Fruit fly (Drosophila melanogaster) whole organism, embryonic: Measurements from ENCODE around the gene CG13482.
A peak's percentile ranks its signal among the peaks of the same experiment; 100 is the strongest.

Experiments
- Atf6 ChIP-seq: fragments of 200-800 bp; sonication (Bioruptor generic); IDR thresholded peaks from 2 replicates; pipeline ENCODE4 v1.3.6; 2022; ENCODE audit warnings: missing biosample characterization, missing genetic modification characterization
- Bgb ChIP-seq: fragments of 200-800 bp; sonication (Bioruptor generic); IDR thresholded peaks from 2 replicates; pipeline ENCODE4 v1.3.6; 2022; ENCODE audit warnings: missing biosample characterization, missing genetic modification characterization; ENCODE audit not compliant: partially characterized antibody
- CG10274 ChIP-seq: fragments of 200-800 bp; sonication (Bioruptor generic); optimal IDR thresholded peaks from 3 replicates; lab custom pipeline; 2017; ENCODE audit warnings: missing biosample characterization, mild to moderate bottlenecking, missing genetic modification characterization
- CG11247 ChIP-seq: fragments of 200-800 bp; sonication (Bioruptor generic); IDR thresholded peaks from 2 replicates; pipeline ENCODE4 v1.3.6; 2022; ENCODE audit warnings: missing biosample characterization, missing genetic modification characterization
- CG12744 ChIP-seq: fragments of 200-800 bp; sonication (Bioruptor generic); optimal IDR thresholded peaks from 2 replicates; lab custom pipeline; 2016; ENCODE audit warnings: missing biosample characterization, missing genetic modification characterization
- CG13287 ChIP-seq: fragments of 200-800 bp; sonication (Bioruptor generic); IDR thresholded peaks from 2 replicates; pipeline ENCODE4 v1.3.6; 2022; ENCODE audit warnings: missing biosample characterization, missing genetic modification characterization; ENCODE audit not compliant: partially characterized antibody
- CG14441 ChIP-seq: fragments of 200-800 bp; sonication (Bioruptor generic); IDR thresholded peaks from 2 replicates; pipeline ENCODE4 v1.3.6; 2022; ENCODE audit warnings: missing biosample characterization, missing genetic modification characterization
- CG15514 ChIP-seq: fragments of 200-800 bp; sonication (Bioruptor generic); optimal IDR thresholded peaks from 3 replicates; lab custom pipeline; 2017; ENCODE audit warnings: missing biosample characterization, missing genetic modification characterization, mild to moderate bottlenecking, moderate library complexity, missing genetic modification reagents
- CG17328 ChIP-seq: fragments of 200-800 bp; sonication (Bioruptor generic); IDR thresholded peaks from 2 replicates; pipeline ENCODE4 v1.3.6; 2022; ENCODE audit warnings: missing biosample characterization, missing genetic modification characterization
- CG17361 ChIP-seq: fragments of 200-800 bp; sonication (Bioruptor generic); IDR thresholded peaks from 3 replicates; pipeline ENCODE4 v1.3.6; 2022; ENCODE audit warnings: missing biosample characterization, missing genetic modification characterization
- CG18262 ChIP-seq: fragments of 200-800 bp; optimal IDR thresholded peaks from 3 replicates; lab custom pipeline; 2019; ENCODE audit warnings: missing biosample characterization, mild to moderate bottlenecking, missing genetic modification characterization, moderate library complexity
- CG18619 ChIP-seq: fragments of 200-800 bp; sonication (Bioruptor generic); optimal IDR thresholded peaks from 3 replicates; lab custom pipeline; 2017; ENCODE audit warnings: missing biosample characterization, mild to moderate bottlenecking, missing genetic modification characterization
- CG30403 ChIP-seq: fragments of 200-800 bp; sonication (Bioruptor generic); optimal IDR thresholded peaks from 3 replicates; lab custom pipeline; 2016; ENCODE audit warnings: missing biosample characterization, missing genetic modification characterization
- CG30431 ChIP-seq: fragments of 200-800 bp; sonication (Bioruptor generic); optimal IDR thresholded peaks from 2 replicates; lab custom pipeline; 2017; ENCODE audit warnings: missing biosample characterization, missing genetic modification characterization
- CG3163 ChIP-seq: fragments of 200-800 bp; sonication (Bioruptor generic); optimal IDR thresholded peaks from 3 replicates; lab custom pipeline; 2016; ENCODE audit warnings: missing biosample characterization, missing genetic modification characterization
- CG3726 ChIP-seq: fragments of 200-800 bp; sonication (Bioruptor generic); IDR thresholded peaks from 3 replicates; pipeline ENCODE4, ENCODE4 v1.3.6; 2022; ENCODE audit warnings: missing biosample characterization, missing genetic modification characterization
- CG4282 ChIP-seq: fragments of 200-800 bp; sonication (Bioruptor generic); optimal IDR thresholded peaks from 2 replicates; lab custom pipeline; 2016; ENCODE audit warnings: missing biosample characterization, missing genetic modification characterization
- CG6689 ChIP-seq: fragments of 200-800 bp; sonication (Bioruptor generic); IDR thresholded peaks from 2 replicates; pipeline ENCODE4 v1.3.6; 2022; ENCODE audit warnings: missing biosample characterization, missing genetic modification characterization
- CG6813 ChIP-seq: fragments of 200-800 bp; sonication (Bioruptor generic); optimal IDR thresholded peaks from 2 replicates; lab custom pipeline; 2017; ENCODE audit warnings: missing biosample characterization, missing genetic modification characterization, mild to moderate bottlenecking, moderate library complexity, missing genetic modification reagents
- CG7357 ChIP-seq: fragments of 200-800 bp; sonication (Bioruptor generic); IDR thresholded peaks from 3 replicates; pipeline ENCODE4 v1.3.6; 2022; ENCODE audit warnings: missing biosample characterization, missing genetic modification characterization
- CTCF ChIP-seq: fragments of 200-800 bp; sonication (Bioruptor generic); optimal IDR thresholded peaks from 2 replicates; lab custom pipeline; 2017; ENCODE audit warnings: missing biosample characterization, mild to moderate bottlenecking, missing genetic modification characterization, moderate library complexity
- CoRest ChIP-seq: fragments of 200-800 bp; sonication (Bioruptor generic); optimal IDR thresholded peaks from 3 replicates; lab custom pipeline; 2018; ENCODE audit warnings: missing biosample characterization, mild to moderate bottlenecking, missing genetic modification characterization, moderate library complexity
- D19A ChIP-seq: fragments of 200-800 bp; optimal IDR thresholded peaks from 3 replicates; lab custom pipeline; 2019; ENCODE audit warnings: missing biosample characterization, mild to moderate bottlenecking, missing genetic modification characterization, moderate library complexity
- Dip3 ChIP-seq: fragments of 200-800 bp; sonication (Bioruptor generic); optimal IDR thresholded peaks from 3 replicates; lab custom pipeline; 2016; ENCODE audit warnings: missing biosample characterization, missing genetic modification characterization
- Drgx ChIP-seq: fragments of 200-800 bp; sonication (Bioruptor generic); IDR thresholded peaks from 2 replicates; pipeline ENCODE4 v1.3.6; 2022; ENCODE audit warnings: missing biosample characterization, missing genetic modification characterization
- Ets65A ChIP-seq: fragments of 200-800 bp; sonication (Bioruptor generic); peaks from one replicate; lab custom pipeline; 2016; ENCODE audit warnings: missing biosample characterization, missing genetic modification characterization
- Fer2 ChIP-seq: fragments of 200-800 bp; sonication (Bioruptor generic); optimal IDR thresholded peaks from 2 replicates; lab custom pipeline; 2018; ENCODE audit warnings: missing biosample characterization, mild to moderate bottlenecking, missing genetic modification characterization, moderate library complexity
- Fer3 ChIP-seq: fragments of 200-800 bp; sonication (Bioruptor generic); optimal IDR thresholded peaks from 2 replicates; lab custom pipeline; 2018; ENCODE audit warnings: missing biosample characterization, mild to moderate bottlenecking, missing genetic modification characterization, moderate library complexity
- GATAe ChIP-seq: fragments of 200-800 bp; sonication (Bioruptor generic); conservative IDR thresholded peaks from 2 replicates; pipeline ENCODE4 v1.3.6; 2022; ENCODE audit warnings: missing biosample characterization, missing genetic modification characterization
- Hey ChIP-seq: fragments of 200-800 bp; sonication (Bioruptor generic); optimal IDR thresholded peaks from 3 replicates; lab custom pipeline; 2018; ENCODE audit warnings: missing biosample characterization, mild to moderate bottlenecking, missing genetic modification characterization
- Jarid2 ChIP-seq: fragments of 200-800 bp; sonication (Bioruptor generic); optimal IDR thresholded peaks from 3 replicates; lab custom pipeline; 2017; ENCODE audit warnings: mild to moderate bottlenecking, missing biosample characterization, missing genetic modification reagents, missing genetic modification characterization
- Kr ChIP-seq: fragments of 200-800 bp; sonication (Bioruptor generic); optimal IDR thresholded peaks from 2 replicates; lab custom pipeline; 2017; ENCODE audit warnings: missing biosample characterization, mild to moderate bottlenecking, missing genetic modification characterization
- MESR4 ChIP-seq: fragments of 200-800 bp; sonication (Bioruptor generic); optimal IDR thresholded peaks from 2 replicates; lab custom pipeline; 2018; ENCODE audit warnings: missing biosample characterization, mild to moderate bottlenecking, missing genetic modification characterization, moderate library complexity
- Pdp1 ChIP-seq, 2 experiments: fragments of 200-800 bp; sonication (Bioruptor generic); optimal IDR thresholded peaks; 3 replicates each; lab custom pipeline; 2016; ENCODE audit warnings: missing biosample characterization in 2 of 2, missing genetic modification characterization in 2 of 2, mild to moderate bottlenecking in 1 of 2, moderate library complexity in 1 of 2
- Ptx1 ChIP-seq: fragments of 200-800 bp; sonication (Bioruptor generic); IDR thresholded peaks from 2 replicates; pipeline ENCODE4 v1.3.6; 2022; ENCODE audit warnings: missing biosample characterization, missing genetic modification characterization
- Sox102F ChIP-seq: fragments of 200-800 bp; sonication (Bioruptor generic); optimal IDR thresholded peaks from 2 replicates; lab custom pipeline; 2018; ENCODE audit warnings: missing biosample characterization, mild to moderate bottlenecking, missing genetic modification characterization, moderate library complexity
- Xbp1 ChIP-seq: fragments of 200-800 bp; sonication (Bioruptor generic); optimal IDR thresholded peaks from 3 replicates; lab custom pipeline; 2016; ENCODE audit warnings: missing biosample characterization, mild to moderate bottlenecking, missing genetic modification characterization
- ara ChIP-seq: fragments of 200-800 bp; sonication (Bioruptor generic); IDR thresholded peaks from 2 replicates; pipeline ENCODE4 v1.3.6; 2022; ENCODE audit warnings: missing biosample characterization, missing genetic modification characterization
- bsh ChIP-seq, 2 experiments: fragments of 200-800 bp; sonication (Bioruptor generic); optimal IDR thresholded peaks; 2 replicates each; lab custom pipeline; 2017 to 2018; ENCODE audit warnings: mild to moderate bottlenecking in 2 of 2, missing biosample characterization in 2 of 2, missing genetic modification characterization in 2 of 2, moderate library complexity in 1 of 2
- btn ChIP-seq: fragments of 200-800 bp; sonication (Bioruptor generic); optimal IDR thresholded peaks from 2 replicates; lab custom pipeline; 2016; ENCODE audit warnings: missing biosample characterization, missing genetic modification characterization
- chinmo ChIP-seq: fragments of 200-800 bp; sonication (Bioruptor generic); IDR thresholded peaks from 4 replicates; pipeline ENCODE4 v1.3.6; 2022; ENCODE audit warnings: missing biosample characterization, missing genetic modification characterization; ENCODE audit not compliant: partially characterized antibody
- corto ChIP-seq: fragments of 200-800 bp; sonication (Bioruptor generic); optimal IDR thresholded peaks from 2 replicates; lab custom pipeline; 2016; ENCODE audit warnings: missing biosample characterization, mild to moderate bottlenecking, missing genetic modification characterization, moderate library complexity
- fd64A ChIP-seq: fragments of 200-800 bp; sonication (Bioruptor generic); optimal IDR thresholded peaks from 3 replicates; lab custom pipeline; 2018; ENCODE audit warnings: missing biosample characterization, mild to moderate bottlenecking, missing genetic modification characterization
- h ChIP-seq: fragments of >200 bp; optimal IDR thresholded peaks from 2 replicates; lab custom pipeline; 2017
- insv ChIP-seq, 2 experiments: fragments of 200-800 bp; sonication (Bioruptor generic); optimal IDR thresholded peaks; 3 replicates each; lab custom pipeline; 2016 to 2018; ENCODE audit warnings: missing biosample characterization in 2 of 2, missing genetic modification characterization in 2 of 2
- lilli ChIP-seq: fragments of 200-800 bp; sonication (Bioruptor generic); optimal IDR thresholded peaks from 3 replicates; lab custom pipeline; 2016; ENCODE audit warnings: missing biosample characterization, missing genetic modification characterization
- nmo ChIP-seq: fragments of 200-800 bp; sonication (Bioruptor generic); optimal IDR thresholded peaks from 2 replicates; lab custom pipeline; 2018; ENCODE audit warnings: missing biosample characterization, mild to moderate bottlenecking, missing genetic modification characterization, moderate library complexity
- pnt ChIP-seq: fragments of 200-800 bp; sonication (Bioruptor generic); optimal IDR thresholded peaks from 3 replicates; lab custom pipeline; 2016; ENCODE audit warnings: missing biosample characterization, missing genetic modification characterization
- pzg ChIP-seq: fragments of 200-800 bp; sonication (Bioruptor generic); optimal IDR thresholded peaks from 3 replicates; lab custom pipeline; 2018; ENCODE audit warnings: missing biosample characterization, mild to moderate bottlenecking, missing genetic modification characterization, moderate library complexity
- stwl ChIP-seq: fragments of 200-800 bp; sonication (Bioruptor generic); optimal IDR thresholded peaks from 3 replicates; lab custom pipeline; 2018; ENCODE audit warnings: missing biosample characterization, mild to moderate bottlenecking, missing genetic modification characterization, moderate library complexity
- vfl ChIP-seq: fragments of 200-800 bp; sonication (Bioruptor generic); optimal IDR thresholded peaks from 2 replicates; lab custom pipeline; 2016; ENCODE audit warnings: missing biosample characterization, missing genetic modification characterization

Gene CG13482

DNA sequence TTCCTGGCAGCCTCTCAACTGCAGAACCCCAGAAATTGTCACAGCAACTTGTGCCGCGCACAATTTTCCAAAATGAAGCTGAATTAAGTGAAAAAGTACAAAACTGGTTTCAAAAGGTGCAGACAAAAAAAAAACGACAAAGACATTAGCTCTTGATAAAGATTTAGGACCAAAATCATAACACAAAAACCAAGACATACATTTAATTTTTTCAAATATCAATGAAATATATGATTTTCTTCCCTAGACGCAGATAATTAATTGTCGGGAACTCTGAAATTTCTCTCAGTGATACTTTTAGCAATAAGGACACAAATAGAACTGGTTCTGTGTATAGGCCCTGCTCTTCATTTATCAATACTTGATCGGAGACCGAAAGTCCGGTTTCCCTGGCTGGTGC is 35.6 kb downstream of the CG13482 start (continued):
- TF ChIP-seq MESR4 (GFP tag; lab: Kevin White, UChicago) (no peak), CG30403 (GFP tag; lab: Kevin White, UChicago) (peak; percentile 4), CG6689 (GFP tag; lab: Robert Waterston, UW) (peak; percentile 62), lilli (GFP tag; lab: Kevin White, UChicago) (peak; percentile 37), btn (no peak), Xbp1 (GFP tag; lab: Kevin White, UChicago) (peak; percentile 32), bsh (GFP tag; optimal IDR thresholded peaks at IDR 0.05; lab: Kevin White, UChicago) (peak; percentile 73 to 84), Jarid2 (GFP tag; lab: Kevin White, UChicago) (no peak), chinmo (GFP tag; lab: Robert Waterston, UW) (0 out of 4 replicates have a peak, but pooled peaks have one; percentile 8), Pdp1 (GFP tag; optimal IDR thresholded peaks at IDR 0.05; lab: Kevin White, UChicago) (peak; percentile 37 to 43), CG17328 (GFP tag; lab: Robert Waterston, UW) (peak; percentile 78), Sox102F (GFP tag; lab: Kevin White, UChicago) (peak; percentile 28), D19A (tag; lab: Kevin White, UChicago) (peak; percentile 9)

- TF ChIP-seq CG30431 (GFP tag; lab: Kevin White, UChicago) (no peak), insv (GFP tag; optimal IDR thresholded peaks at IDR 0.05; lab: Kevin White, UChicago) (no peak), Ets65A (GFP tag; lab: Kevin White, UChicago) (peak; percentile 45), CG17361 (GFP tag; lab: Robert Waterston, UW) (no peak), stwl (peak; percentile 7), CG6813 (GFP tag; lab: Kevin White, UChicago) (no peak), nmo (GFP tag; lab: Kevin White, UChicago) (no peak), CTCF (GFP tag; lab: Kevin White, UChicago) (peak; percentile 83), Bgb (GFP tag; lab: Robert Waterston, UW) (no peak), CoRest (no peak), h (lab: Kevin White, UChicago) (no peak), fd64A (GFP tag; lab: Kevin White, UChicago) (no peak), CG10274 (GFP tag; lab: Kevin White, UChicago) (no peak), CG11247 (GFP tag; lab: Robert Waterston, UW) (no peak), pzg (GFP tag; lab: Kevin White, UChicago) (no peak), CG3726 (GFP tag; lab: Robert Waterston, UW) (no peak), CG12744 (GFP tag; lab: Kevin White, UChicago) (no peak), Atf6 (no peak), vfl (GFP tag; lab: Kevin White, UChicago) (no peak), CG18262 (no peak), Fer2 (no peak), CG15514 (GFP tag; lab: Kevin White, UChicago) (no peak), ara (GFP tag; lab: Robert Waterston, UW) (no peak), Ptx1 (GFP tag; lab: Robert Waterston, UW) (no peak), pnt (GFP tag; lab: Kevin White, UChicago) (no peak)
Observed at dm6 chr3L:14365440-14365839, 36.3 kb downstream of the CG13482 start.

DNA sequence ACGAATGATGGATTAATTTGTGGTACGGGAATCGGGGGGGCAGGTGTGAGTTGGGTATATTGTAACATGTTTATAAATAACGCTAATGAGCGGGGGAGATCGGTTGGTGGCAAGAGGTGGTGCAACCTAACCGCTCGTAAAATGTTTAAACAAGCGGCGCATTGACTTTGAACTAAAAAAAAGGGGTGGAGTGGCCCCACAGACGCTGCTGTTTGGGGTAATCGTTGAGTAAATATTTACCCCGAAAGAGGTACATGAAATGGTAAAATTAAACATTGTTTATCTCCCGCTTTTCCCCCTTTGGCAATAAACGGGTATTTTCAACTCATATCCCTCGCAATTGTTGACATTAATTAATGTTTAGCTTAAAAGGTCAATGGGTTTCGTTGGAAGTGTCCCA is 37.0 kb downstream of the CG13482 start:
- TF ChIP-seq CG3163 (GFP tag; lab: Kevin White, UChicago), result no peak
- peak; percentile 50; the same call in 1 of the 2 replicates for TF ChIP-seq CG14441 (GFP tag; lab: Robert Waterston, UW)
- no peak for TF ChIP-seq Drgx (GFP tag; lab: Robert Waterston, UW)
- peak; percentile 61 for TF ChIP-seq CG18619 (GFP tag; lab: Kevin White, UChicago)
- TF ChIP-seq Fer3 (tag; lab: Kevin White, UChicago), result peak; percentile 12
- TF ChIP-seq CG13287 (GFP tag; lab: Robert Waterston, UW), result no peak
- TF ChIP-seq CG7357, result no peak
- TF ChIP-seq Dip3, result no peak
- TF ChIP-seq CG4282 (GFP tag; lab: Kevin White, UChicago), result no peak
- no peak for TF ChIP-seq GATAe (GFP tag; lab: Robert Waterston, UW)
- no peak for TF ChIP-seq corto (GFP tag; lab: Kevin White, UChicago)
- TF ChIP-seq Kr (GFP tag; lab: Kevin White, UChicago), result peak; percentile 92
- TF ChIP-seq Hey (tag; lab: Kevin White, UChicago), result peak; percentile 49
